Fruit fly (Drosophila melanogaster): Measurements from ENCODE around the gene CG43739.
A peak's percentile ranks its signal among the peaks of the same experiment; 100 is the strongest.

DNA sequence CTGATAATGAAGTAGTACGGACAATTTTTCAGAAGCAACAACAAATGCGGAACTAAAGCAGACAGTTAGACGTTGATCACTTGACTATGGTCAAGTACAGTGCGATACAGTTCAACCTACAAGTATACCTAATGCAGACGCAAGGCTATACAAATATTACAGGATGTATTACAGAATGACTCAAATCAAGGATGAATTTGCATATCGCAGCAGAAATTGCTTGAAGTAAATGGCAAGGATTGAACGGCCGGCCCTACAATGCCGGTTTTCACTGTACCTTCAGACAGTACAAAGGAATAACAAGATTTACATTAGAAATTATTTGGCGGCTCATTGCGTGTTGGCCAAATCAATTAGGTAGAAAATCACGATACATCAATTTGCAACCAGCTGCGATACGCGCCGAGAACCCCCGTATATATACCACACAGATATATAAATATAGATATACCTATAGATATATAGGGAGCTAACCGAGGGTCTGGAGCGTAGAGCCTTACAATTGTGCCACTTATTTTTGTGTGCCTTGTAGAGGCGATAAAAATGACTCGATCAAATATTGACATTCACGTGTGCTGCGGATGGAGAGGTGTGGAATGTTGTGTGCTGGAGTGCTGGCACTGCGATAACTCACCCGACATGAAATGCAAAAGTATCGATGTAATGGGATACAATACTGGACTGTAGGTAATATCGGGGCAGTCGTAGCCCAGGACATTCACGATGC is 37.2 kb downstream of the CG43739 start:
- TF ChIP-seq CG8159 (tag; optimal IDR thresholded peaks at IDR 0.05) (no peak), CG17806 (tag; optimal IDR thresholded peaks at IDR 0.05) (no peak), gl (tag; optimal IDR thresholded peaks at IDR 0.05) (peak; percentile 51), CG13204 (GFP tag; optimal IDR thresholded peaks at IDR 0.05) (no peak), CG4496 (GFP tag; IDR thresholded peaks at IDR 0.05) (no peak), CG14655 (GFP tag; optimal IDR thresholded peaks at IDR 0.05) (peak; percentile 1), CG34367 (tag; optimal IDR thresholded peaks at IDR 0.05) (no peak), Snoo (tag; optimal IDR thresholded peaks at IDR 0.05) (no peak), CG12605 (GFP tag; IDR thresholded peaks at IDR 0.05) (no peak), CG8301 (tag; optimal IDR thresholded peaks at IDR 0.05) (no peak), CG9948 (tag; optimal IDR thresholded peaks at IDR 0.05) (no peak), Pif1A (GFP tag; optimal IDR thresholded peaks at IDR 0.05) (no peak), EcR (GFP tag; optimal IDR thresholded peaks at IDR 0.05) (no peak)

Measured in whole organism, pupa.